Fruit fly (Drosophila melanogaster): ENCODE data around the gene CG7884.
A peak's percentile ranks its signal among the peaks of the same experiment; 100 is the strongest.

The CG7884 gene

dm6 chrX:19268484-19269068 is 48.2 kb downstream of the CG7884 start, which contains the start of gene CG8010 (continued):
- TF ChIP-seq vvl (GFP tag; IDR thresholded peaks at IDR 0.05) (peak; percentile 40; the same call in 1 of the 2 replicates), sens (GFP tag) (peak; percentile 46), jumu (GFP tag; optimal IDR thresholded peaks at IDR 0.05) (no peak), Hr3 (GFP tag; optimal IDR thresholded peaks at IDR 0.05) (no peak), CG2889 (GFP tag; IDR thresholded peaks at IDR 0.05) (no peak), Atf3 (GFP tag; optimal IDR thresholded peaks at IDR 0.05) (no peak), aop (GFP tag; IDR thresholded peaks at IDR 0.05) (no peak), CG16779 (GFP tag; IDR thresholded peaks at IDR 0.05) (no peak), zen (tag; optimal IDR thresholded peaks at IDR 0.05) (no peak), Neu2 (GFP tag; optimal IDR thresholded peaks at IDR 0.05; ENCODE audit: borderline replicate concordance) (no peak), Nf-YB (GFP tag; optimal IDR thresholded peaks at IDR 0.05) (no peak), CG11247 (GFP tag; IDR thresholded peaks at IDR 0.05) (no peak), h (optimal IDR thresholded peaks at IDR 0.05) (no peak), Chrac-16 (GFP tag; optimal IDR thresholded peaks at IDR 0.05) (no peak), luna (GFP tag; optimal IDR thresholded peaks at IDR 0.05) (no peak), onecut (GFP tag; IDR thresholded peaks at IDR 0.05) (0 out of 2 replicates have a peak, but pooled peaks have one; percentile 16), NK7.1 (GFP tag; optimal IDR thresholded peaks at IDR 0.05) (no peak), CG7963 (GFP tag; IDR thresholded peaks at IDR 0.05; ENCODE audit: partially characterized antibody) (peak; percentile 42; the same call in 1 of the 3 replicates), Ravus (GFP tag; IDR thresholded peaks at IDR 0.05) (no peak), CG33213 (GFP tag; optimal IDR thresholded peaks at IDR 0.05) (no peak), ap (GFP tag; IDR thresholded peaks at IDR 0.05) (no peak), Pdp1 (GFP tag; optimal IDR thresholded peaks at IDR 0.05) (peak in 1 of 2 experiments; percentile 28), Ets65A (GFP tag) (no peak), amos (GFP tag; IDR thresholded peaks at IDR 0.05; ENCODE audit: partially characterized antibody) (peak; percentile 41; the same call in 1 of the 2 replicates), CG10979 (tag; optimal IDR thresholded peaks at IDR 0.05) (peak; percentile 37), crc (GFP tag; optimal IDR thresholded peaks at IDR 0.05) (no peak), bowl (GFP tag; IDR thresholded peaks at IDR 0.05) (no peak), MESR4 (GFP tag; optimal IDR thresholded peaks at IDR 0.05) (peak; percentile 87), pita (GFP tag; optimal IDR thresholded peaks at IDR 0.05) (no peak), Abd-B (GFP tag; optimal IDR thresholded peaks at IDR 0.05) (no peak), jing (GFP tag; optimal IDR thresholded peaks at IDR 0.05) (no peak), da (GFP tag; optimal IDR thresholded peaks at IDR 0.05) (peak; percentile 24), ro (GFP tag; IDR thresholded peaks at IDR 0.05) (no peak), cato (GFP tag; optimal IDR thresholded peaks at IDR 0.05; ENCODE audit: borderline replicate concordance) (no peak), CG4404 (GFP tag; IDR thresholded peaks at IDR 0.05) (no peak), CG8478 (optimal IDR thresholded peaks at IDR 0.05) (no peak), fd102C (GFP tag; optimal IDR thresholded peaks at IDR 0.05) (no peak), CG31365 (tag; optimal IDR thresholded peaks at IDR 0.05) (no peak), CG18262 (tag; optimal IDR thresholded peaks at IDR 0.05) (no peak), ssp (GFP tag; IDR thresholded peaks at IDR 0.05) (no peak), Dek (tag; optimal IDR thresholded peaks at IDR 0.05) (no peak), nom (GFP tag; optimal IDR thresholded peaks at IDR 0.05) (no peak), Awh (GFP tag; IDR thresholded peaks at IDR 0.05) (no peak), toy (GFP tag; IDR thresholded peaks at IDR 0.05) (no peak), CG1529 (GFP tag; optimal IDR thresholded peaks at IDR 0.05) (no peak), ems (GFP tag; optimal IDR thresholded peaks at IDR 0.05) (peak; percentile 68), CG3847 (GFP tag; IDR thresholded peaks at IDR 0.05) (no peak), HLH54F (GFP tag; optimal IDR thresholded peaks at IDR 0.05) (no peak), so (GFP tag; IDR thresholded peaks at IDR 0.05) (no peak), Dbx (GFP tag; IDR thresholded peaks at IDR 0.05) (peak; percentile 33; the same call in 1 of the 3 replicates), gce (GFP tag; IDR thresholded peaks at IDR 0.05) (no peak), CG15601 (tag; optimal IDR thresholded peaks at IDR 0.05) (no peak), Rx (GFP tag; IDR thresholded peaks at IDR 0.05) (no peak)

Data from whole organism, embryonic.